Fruit fly (Drosophila melanogaster) whole organism, adult: Measurements from ENCODE around the gene Inx7.

Experiments used
- CG11617 ChIP-seq: fragments of 200-800 bp; sonication (Bioruptor generic); optimal IDR thresholded peaks from 2 replicates; lab custom pipeline; 2017; ENCODE audit warnings: mild to moderate bottlenecking, missing biosample characterization, missing genetic modification reagents, missing genetic modification characterization
- CG14711 ChIP-seq: fragments of 200-800 bp; sonication (Bioruptor generic); optimal IDR thresholded peaks from 2 replicates; lab custom pipeline; 2018; ENCODE audit warnings: missing biosample characterization, mild to moderate bottlenecking, missing genetic modification characterization, moderate library complexity
- CG1620 ChIP-seq: fragments of 200-800 bp; sonication (Bioruptor generic); optimal IDR thresholded peaks from 2 replicates; lab custom pipeline; 2016; ENCODE audit warnings: missing biosample characterization, missing genetic modification characterization
- CG5204 ChIP-seq: fragments of 200-800 bp; sonication (Bioruptor generic); optimal IDR thresholded peaks from 2 replicates; lab custom pipeline; 2016; ENCODE audit warnings: missing biosample characterization, missing genetic modification characterization
- CG7101 ChIP-seq: fragments of 200-800 bp; sonication (Bioruptor generic); optimal IDR thresholded peaks from 2 replicates; lab custom pipeline; 2018; ENCODE audit warnings: missing biosample characterization, mild to moderate bottlenecking, missing genetic modification characterization, moderate library complexity
- Crg-1 ChIP-seq: fragments of 200-800 bp; sonication (Bioruptor generic); optimal IDR thresholded peaks from 2 replicates; lab custom pipeline; 2016; ENCODE audit warnings: missing biosample characterization, missing genetic modification characterization
- Hr96 ChIP-seq: fragments of 200-800 bp; sonication (Bioruptor generic); optimal IDR thresholded peaks from 2 replicates; lab custom pipeline; 2016; ENCODE audit warnings: missing biosample characterization, missing genetic modification characterization
- kay ChIP-seq: fragments of 200-800 bp; sonication (Bioruptor generic); peaks from one replicate; lab custom pipeline; 2016; ENCODE audit warnings: missing biosample characterization, missing genetic modification characterization, borderline replicate concordance
- pad ChIP-seq: fragments of 200-800 bp; sonication (Bioruptor generic); optimal IDR thresholded peaks from 3 replicates; lab custom pipeline; 2017; ENCODE audit warnings: missing biosample characterization, missing genetic modification characterization, mild to moderate bottlenecking, moderate library complexity, missing genetic modification reagents

DNA sequence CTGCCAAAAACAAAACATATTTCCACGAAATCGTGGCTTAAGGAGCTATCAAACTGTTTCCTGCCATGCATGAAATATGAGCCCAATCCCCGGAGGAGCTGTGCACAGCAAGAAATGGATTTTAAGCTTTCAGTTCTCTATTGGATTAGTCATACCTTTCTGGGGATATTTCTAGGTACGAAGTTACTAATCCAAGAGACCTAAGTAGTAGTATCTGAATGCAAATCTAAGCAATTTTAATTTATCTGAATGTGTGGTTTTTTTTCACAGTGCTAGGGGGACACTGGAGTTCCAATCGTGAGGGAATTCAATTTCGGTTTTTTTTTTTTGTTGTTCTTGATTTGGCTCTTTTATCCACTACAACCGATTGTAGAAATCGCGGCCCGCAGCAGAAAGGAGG lies 17.0 kb downstream of the Inx7 start:
- no peak for TF ChIP-seq Crg-1
- no peak for TF ChIP-seq Hr96 (GFP tag; lab: Kevin White, UChicago)
- TF ChIP-seq CG1620 (GFP tag; lab: Kevin White, UChicago), result no peak
- TF ChIP-seq kay (GFP tag; lab: Kevin White, UChicago), result no peak
- no peak for TF ChIP-seq CG14711
- no peak for TF ChIP-seq CG11617 (GFP tag; lab: Kevin White, UChicago)
- TF ChIP-seq pad, result no peak
- TF ChIP-seq CG5204, result no peak
- TF ChIP-seq CG7101 (tag; lab: Kevin White, UChicago), result no peak
